Worm (Caenorhabditis elegans): ENCODE results near the gene dhs-25.
A peak's percentile ranks its signal among the peaks of the same experiment; 100 is the strongest.

The dhs-25 gene

ce11 chrX:1491036-1491435 is 4.7 kb downstream of the dhs-25 start:
- TF ChIP-seq ama-1 (optimal IDR thresholded peaks at IDR 0.05), result no peak
- TF ChIP-seq egl-43 (GFP tag; IDR thresholded peaks at IDR 0.05), result peak; percentile 45; the same call in 1 of the 2 replicates
- peak; percentile 77 for TF ChIP-seq aha-1 (tag)
- no peak for TF ChIP-seq spr-1 (tag; optimal IDR thresholded peaks at IDR 0.05)
- TF ChIP-seq daf-16 (GFP tag; optimal IDR thresholded peaks at IDR 0.05), result no peak
- peak; percentile 8 for TF ChIP-seq daf-16 (tag; optimal IDR thresholded peaks at IDR 0.05)
- TF ChIP-seq dmd-6 (GFP tag; IDR thresholded peaks at IDR 0.05), result no peak

- no peak for TF ChIP-seq nhr-237 (tag; optimal IDR thresholded peaks at IDR 0.05)
- peak; percentile 12 for TF ChIP-seq hlh-11 (tag; optimal IDR thresholded peaks at IDR 0.05)
- no peak for TF ChIP-seq zip-11 (GFP tag; IDR thresholded peaks at IDR 0.05)
- peak; percentile 21 for TF ChIP-seq mes-2 (tag; optimal IDR thresholded peaks at IDR 0.05; ENCODE audit: poor library complexity, severe bottlenecking)
- TF ChIP-seq mxl-3 (GFP tag; optimal IDR thresholded peaks at IDR 0.05), result peak; percentile 21
- no peak for TF ChIP-seq zfp-2 (tag; optimal IDR thresholded peaks at IDR 0.05)
- TF ChIP-seq T26A8.4 (GFP tag; IDR thresholded peaks at IDR 0.05), result 0 out of 2 replicates have a peak, but pooled peaks have one; percentile 55
- 0 out of 2 replicates have a peak, but pooled peaks have one; percentile 12 for TF ChIP-seq dmd-6 (GFP tag; IDR thresholded peaks at IDR 0.05)
- peak; percentile 64 for TF ChIP-seq duxl-1 (tag; optimal IDR thresholded peaks at IDR 0.05; ENCODE audit: poor library complexity)
- peak; percentile 1 for TF ChIP-seq jun-1 (tag; optimal IDR thresholded peaks at IDR 0.05)
- TF ChIP-seq nhr-76 (tag; optimal IDR thresholded peaks at IDR 0.05), result no peak
- TF ChIP-seq Y75B8A.6 (GFP tag; IDR thresholded peaks at IDR 0.05), result no peak
- TF ChIP-seq ZK337.2 (GFP tag; IDR thresholded peaks at IDR 0.05), result no peak
- TF ChIP-seq rbr-2 (tag; optimal IDR thresholded peaks at IDR 0.05), result peak; percentile 16
- TF ChIP-seq egl-43 (GFP tag; IDR thresholded peaks at IDR 0.05), result 0 out of 2 replicates have a peak, but pooled peaks have one; percentile 21
- TF ChIP-seq vab-7 (GFP tag; IDR thresholded peaks at IDR 0.05), result no peak
- TF ChIP-seq daf-16 (GFP tag; optimal IDR thresholded peaks at IDR 0.05), result no peak
- peak; percentile 11 for TF ChIP-seq daf-16 (tag; optimal IDR thresholded peaks at IDR 0.05)
- TF ChIP-seq lsy-2 (tag; optimal IDR thresholded peaks at IDR 0.05), result peak in 1 of 2 experiments; percentile 46
- peak; percentile 36; the same call in 1 of the 2 replicates for TF ChIP-seq hmg-1.1 (GFP tag; IDR thresholded peaks at IDR 0.05)
- no peak for TF ChIP-seq saeg-2 (GFP tag; IDR thresholded peaks at IDR 0.05)
- no peak for TF ChIP-seq set-16 (GFP tag; IDR thresholded peaks at IDR 0.05)
- no peak for TF ChIP-seq T20F7.1 (GFP tag; optimal IDR thresholded peaks at IDR 0.05)
- TF ChIP-seq Y5F2A.4 (GFP tag; optimal IDR thresholded peaks at IDR 0.05), result peak; percentile 20
Observed at ce11 chrX:1492174-1492573, 5.8 kb downstream of the dhs-25 start.

- TF ChIP-seq mxl-2 (GFP tag; conservative IDR thresholded peaks at IDR 0.05) (no peak), Y48G9A.11 (GFP tag; IDR thresholded peaks at IDR 0.05) (no peak), mdt-29 (GFP tag; IDR thresholded peaks at IDR 0.05) (no peak), ceh-32 (tag; optimal IDR thresholded peaks at IDR 0.05; ENCODE audit: poor library complexity) (no peak), nhr-28 (tag; optimal IDR thresholded peaks at IDR 0.05) (no peak), egl-27 (tag; optimal IDR thresholded peaks at IDR 0.05) (no peak), hlh-11 (tag; optimal IDR thresholded peaks at IDR 0.05) (no peak), egl-43 (GFP tag; IDR thresholded peaks at IDR 0.05) (no peak), lin-29 (GFP tag; IDR thresholded peaks at IDR 0.05) (no peak), lin-1 (GFP tag; IDR thresholded peaks at IDR 0.05) (no peak), ztf-7 (tag; optimal IDR thresholded peaks at IDR 0.05) (no peak), lsy-2 (tag; optimal IDR thresholded peaks at IDR 0.05) (no peak), set-16 (GFP tag; IDR thresholded peaks at IDR 0.05) (no peak), F44E2.7 (GFP tag; IDR thresholded peaks at IDR 0.05) (no peak), attf-4 (tag; optimal IDR thresholded peaks at IDR 0.05) (no peak), ZK546.5 (tag; optimal IDR thresholded peaks at IDR 0.05) (no peak)
Observed at ce11 chrX:1494256-1494655, 7.9 kb downstream of the dhs-25 start, which contains the start of gene F09E10.5. Gene F09E10.5 (minus strand): TSS chrX:1494356.
